Worm (Caenorhabditis elegans): ENCODE results near the gene aat-6.

DNA sequence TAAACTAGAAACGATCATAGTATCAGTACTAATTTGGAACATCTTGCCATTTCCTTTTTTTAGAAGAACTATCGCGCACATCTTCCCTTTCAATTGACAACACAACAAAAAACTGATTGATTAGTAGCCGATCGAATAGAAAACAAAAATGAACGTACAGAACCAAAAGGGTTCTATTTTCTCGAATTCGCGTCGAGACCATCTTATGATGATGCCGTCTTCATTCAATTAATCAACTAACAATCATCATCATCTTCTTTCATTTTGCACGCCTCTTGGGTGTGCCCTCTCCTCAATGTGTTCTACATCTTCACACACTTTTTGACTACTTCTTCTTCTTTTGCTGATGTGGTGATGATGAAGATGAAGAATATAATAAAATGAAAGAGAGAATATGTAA, 29.3 kb upstream of the aat-6 start:
- no peak for TF ChIP-seq R02D3.7 (tag; optimal IDR thresholded peaks at IDR 0.05)
- TF ChIP-seq nhr-6 (tag; optimal IDR thresholded peaks at IDR 0.05) = no peak
- no peak for TF ChIP-seq mdl-1 (tag; optimal IDR thresholded peaks at IDR 0.05)
- no peak for TF ChIP-seq unc-62 (GFP tag; optimal IDR thresholded peaks at IDR 0.05)
- TF ChIP-seq snpc-4 (tag; optimal IDR thresholded peaks at IDR 0.05) = no peak
- no peak for TF ChIP-seq ztf-4 (tag; optimal IDR thresholded peaks at IDR 0.05)
- no peak for TF ChIP-seq ama-1 (optimal IDR thresholded peaks at IDR 0.05)
- no peak for TF ChIP-seq crh-2 (tag; optimal IDR thresholded peaks at IDR 0.05)
- no peak for TF ChIP-seq lsy-2 (tag; optimal IDR thresholded peaks at IDR 0.05)
- TF ChIP-seq fos-1 (tag; optimal IDR thresholded peaks at IDR 0.05) = peak; percentile 0

Measured in whole organism, L2 larva.